Fruit fly (Drosophila melanogaster) whole organism, prepupa: Measurements from ENCODE around the gene Sik2.

ENCODE experiments used
- CG16779 ChIP-seq: fragments of 200-800 bp; sonication (Bioruptor generic); optimal IDR thresholded peaks from 3 replicates; lab custom pipeline; 2017; ENCODE audit warnings: missing biosample characterization, mild to moderate bottlenecking, missing genetic modification characterization
- CG4318 ChIP-seq: fragments of 200-800 bp; sonication (Bioruptor generic); optimal IDR thresholded peaks from 3 replicates; lab custom pipeline; 2017; ENCODE audit warnings: missing biosample characterization, mild to moderate bottlenecking, missing genetic modification characterization
- Eip78C ChIP-seq: fragments of 200-800 bp; sonication (Bioruptor generic); peaks from one replicate; lab custom pipeline; 2016; ENCODE audit warnings: missing biosample characterization, missing genetic modification characterization

DNA sequence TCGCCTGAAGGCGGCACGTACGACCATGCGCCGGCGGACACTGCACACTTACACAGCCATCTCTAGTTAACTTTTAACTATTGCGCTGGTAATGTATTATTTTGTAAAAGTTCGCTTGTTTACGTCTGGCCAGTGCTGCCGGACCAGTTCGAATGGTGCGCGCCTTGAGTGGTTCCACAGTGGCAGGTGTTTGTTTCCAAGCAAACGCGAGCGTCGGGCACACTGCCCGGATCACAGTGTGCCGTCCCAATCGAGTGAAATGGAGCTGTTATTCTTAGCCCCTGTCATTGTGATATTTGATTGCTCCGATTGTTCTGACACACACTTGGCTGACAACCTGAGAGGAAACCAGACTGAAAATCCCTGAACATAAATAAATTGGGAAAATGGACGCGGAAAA is 11.6 kb upstream of the Sik2 start, which contains the start of gene CG4199:
- TF ChIP-seq CG4318 (no peak), CG16779 (no peak), Eip78C (peak; percentile 41)
